Worm (Caenorhabditis elegans): Measurements from ENCODE around the gene fut-8.

DNA sequence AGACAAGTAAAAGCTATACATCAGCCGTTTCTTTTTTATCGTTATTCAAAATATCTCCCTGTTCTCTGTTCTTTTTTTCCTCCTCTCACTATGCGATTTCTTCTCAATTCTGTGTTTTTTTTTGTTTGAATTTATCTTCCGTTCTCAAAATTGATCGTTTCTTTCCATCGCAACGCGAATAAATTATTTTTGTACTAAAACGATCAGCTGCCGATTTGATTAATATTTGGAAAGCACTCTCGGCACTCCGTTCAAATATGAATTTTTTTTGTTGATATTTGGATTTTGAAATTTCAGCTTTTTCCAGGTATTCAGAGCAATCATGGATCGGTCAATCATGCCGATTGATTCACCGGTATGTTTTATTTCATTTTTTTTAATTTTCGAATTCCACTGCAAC, 47.1 kb downstream of the fut-8 start, which contains the start of gene pst-1:
- TF ChIP-seq snpc-4 (tag; optimal IDR thresholded peaks at IDR 0.05) (no peak), nhr-12 (tag; optimal IDR thresholded peaks at IDR 0.05) (no peak), sem-2 (GFP tag; optimal IDR thresholded peaks at IDR 0.05) (no peak), ztf-11 (tag; optimal IDR thresholded peaks at IDR 0.05) (no peak), pha-4 (tag; optimal IDR thresholded peaks at IDR 0.05) (no peak), mep-1 (tag; optimal IDR thresholded peaks at IDR 0.05) (no peak), elt-1 (tag; optimal IDR thresholded peaks at IDR 0.05; ENCODE audit: borderline replicate concordance, insufficient read depth) (no peak), nhr-76 (tag; optimal IDR thresholded peaks at IDR 0.05) (no peak), unc-62 (GFP tag; optimal IDR thresholded peaks at IDR 0.05) (no peak)

Measured in whole organism, mixed stage, embryonic.